Fruit fly (Drosophila melanogaster): ENCODE measurements around the gene Hrb98DE.

DNA sequence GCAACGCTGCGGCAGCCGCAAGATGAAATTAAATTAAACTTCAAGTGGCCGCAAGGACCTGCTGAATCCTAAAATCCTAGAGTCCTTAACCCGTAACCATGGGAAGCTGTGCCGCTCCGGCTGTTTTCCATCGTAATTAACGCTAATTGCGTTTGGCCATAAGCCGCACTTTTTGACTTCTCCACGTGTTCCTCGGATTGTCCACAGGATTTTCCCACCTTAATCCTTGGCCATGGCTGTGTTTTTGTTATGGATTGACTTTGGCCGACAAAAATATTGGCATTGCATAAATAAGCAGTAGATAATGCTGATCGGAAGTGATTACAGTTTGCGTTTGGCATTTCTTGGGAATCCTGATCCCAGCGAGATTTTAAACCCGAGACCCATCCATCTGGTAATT lies 3.3 kb upstream of the Hrb98DE start:
- no peak for TF ChIP-seq usp (GFP tag; optimal IDR thresholded peaks at IDR 0.05)
- TF ChIP-seq Hr83 (GFP tag; optimal IDR thresholded peaks at IDR 0.05; ENCODE audit: poor library complexity, severe bottlenecking) = no peak
- TF ChIP-seq lola (GFP tag; optimal IDR thresholded peaks at IDR 0.05) = no peak
- no peak for TF ChIP-seq Rel (GFP tag; optimal IDR thresholded peaks at IDR 0.05)
- TF ChIP-seq Rel (tag; optimal IDR thresholded peaks at IDR 0.05) = no peak
- no peak for TF ChIP-seq Mio (GFP tag; optimal IDR thresholded peaks at IDR 0.05)
- no peak for TF ChIP-seq fru (GFP tag; optimal IDR thresholded peaks at IDR 0.05)

Measured in whole organism, wandering third instar larva.